Worm (Caenorhabditis elegans) whole organism, dauer: ENCODE results near the gene C46F2.1.

ENCODE experiments used
- unc-62 ChIP-seq: sonication (generic microtip); optimal IDR thresholded peaks from 2 replicates; lab custom pipeline; 2017; ENCODE audit warnings: missing biosample characterization, missing genetic modification reagents, missing genetic modification characterization

The C46F2.1 gene

ce11 chrX:8078899-8079298 lies 1.1 kb downstream of the C46F2.1 start:
- TF ChIP-seq unc-62 (GFP tag; lab: Kevin White, UChicago), result no peak

- no peak for TF ChIP-seq unc-62 (GFP tag; lab: Kevin White, UChicago)
Observed at ce11 chrX:8082703-8083102, 4.9 kb downstream of the C46F2.1 start.

- no peak for TF ChIP-seq unc-62 (GFP tag; lab: Kevin White, UChicago)
Observed at ce11 chrX:8083330-8083729, 5.5 kb downstream of the C46F2.1 start.

ce11 chrX:8083919-8084318 lies 6.1 kb downstream of the C46F2.1 start, which contains the start of gene K07E3.4:
Gene K07E3.4 (minus strand): TSS chrX:8084018.
- no peak for TF ChIP-seq unc-62 (GFP tag; lab: Kevin White, UChicago)

ce11 chrX:8084669-8085068 lies 6.8 kb downstream of the C46F2.1 start:
- TF ChIP-seq unc-62 (GFP tag; lab: Kevin White, UChicago), result no peak

ce11 chrX:8086450-8086724 lies 8.5 kb downstream of the C46F2.1 start, which contains the start of gene dao-3:
Gene dao-3 (minus strand): TSS chrX:8086550.
- TF ChIP-seq unc-62 (GFP tag; lab: Kevin White, UChicago), result no peak

- TF ChIP-seq unc-62 (GFP tag; lab: Kevin White, UChicago), result no peak
Observed at ce11 chrX:8086725-8087641, 9.1 kb downstream of the C46F2.1 start.

ce11 chrX:8088474-8088873 lies 10.6 kb downstream of the C46F2.1 start, which contains the start of gene vem-1:
Gene vem-1 (minus strand): TSS chrX:8088574.
- no peak for TF ChIP-seq unc-62 (GFP tag; lab: Kevin White, UChicago)

DNA sequence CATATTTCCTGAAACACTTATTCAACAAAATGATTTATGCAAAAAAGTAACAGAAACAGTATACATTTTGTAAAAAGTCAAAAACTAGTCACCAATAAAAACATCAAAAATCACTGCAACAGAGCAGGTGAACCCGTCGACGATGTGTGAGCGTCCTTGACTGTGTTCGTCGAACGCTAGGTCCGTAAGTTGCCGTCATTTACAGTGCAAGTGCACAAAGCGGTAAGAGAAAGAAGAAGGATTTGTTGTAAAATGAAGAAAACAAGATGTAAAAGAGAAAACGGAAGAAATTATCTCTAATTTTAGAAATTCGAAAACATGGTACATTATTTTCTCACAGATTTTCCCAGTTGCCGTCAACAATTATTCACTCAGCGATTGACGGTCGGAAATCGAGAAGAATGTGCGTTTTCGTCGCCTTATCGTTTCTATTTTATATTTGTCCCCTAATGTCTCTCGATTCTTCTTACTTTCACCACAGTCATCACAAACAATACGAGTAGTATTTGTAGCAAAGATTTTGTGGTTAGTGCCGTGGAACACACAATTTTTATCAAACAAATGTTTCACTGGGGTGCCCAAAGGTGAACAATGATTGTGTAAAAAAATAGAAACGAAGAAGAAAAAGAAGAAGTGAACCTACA lies 11.5 kb downstream of the C46F2.1 start:
- no peak for TF ChIP-seq unc-62 (GFP tag; lab: Kevin White, UChicago)

ce11 chrX:8089916-8090315 lies 12.1 kb downstream of the C46F2.1 start:
- no peak for TF ChIP-seq unc-62 (GFP tag; lab: Kevin White, UChicago)

- TF ChIP-seq unc-62 (GFP tag; lab: Kevin White, UChicago), result no peak
Observed at ce11 chrX:8098813-8099360, 21.0 kb downstream of the C46F2.1 start, which contains the start of gene catp-5. Gene catp-5 (minus strand): TSS chrX:8098863.

- no peak for TF ChIP-seq unc-62 (GFP tag; lab: Kevin White, UChicago)
Observed at ce11 chrX:8103899-8104298, 26.1 kb downstream of the C46F2.1 start, which contains the start of gene K07E3.2. Gene K07E3.2 (plus strand): TSS chrX:8104298.

ce11 chrX:8107921-8108320 lies 30.1 kb downstream of the C46F2.1 start, which contains the start of gene K07E3.9:
Gene K07E3.9 (plus strand): TSS chrX:8108221.
- TF ChIP-seq unc-62 (GFP tag; lab: Kevin White, UChicago), result no peak

DNA sequence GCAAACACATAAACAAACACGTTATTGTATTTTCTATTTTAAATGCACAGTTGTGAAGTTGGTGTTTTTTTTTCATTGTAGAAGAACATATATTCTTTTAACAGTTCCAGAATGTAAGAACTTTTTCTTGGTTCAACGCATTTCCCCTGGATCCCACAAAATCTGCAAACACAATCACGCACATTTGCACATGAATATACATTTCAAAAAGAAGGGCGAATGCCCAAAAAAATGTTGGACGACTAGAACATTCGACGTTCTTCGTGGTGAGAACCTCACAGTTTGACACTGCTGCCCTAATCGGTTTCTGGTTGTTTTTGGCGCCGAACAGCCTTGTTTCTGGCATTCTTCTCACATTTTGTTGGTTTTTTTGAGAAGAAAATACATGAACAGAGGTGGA lies 31.7 kb downstream of the C46F2.1 start:
- no peak for TF ChIP-seq unc-62 (GFP tag; lab: Kevin White, UChicago)

DNA sequence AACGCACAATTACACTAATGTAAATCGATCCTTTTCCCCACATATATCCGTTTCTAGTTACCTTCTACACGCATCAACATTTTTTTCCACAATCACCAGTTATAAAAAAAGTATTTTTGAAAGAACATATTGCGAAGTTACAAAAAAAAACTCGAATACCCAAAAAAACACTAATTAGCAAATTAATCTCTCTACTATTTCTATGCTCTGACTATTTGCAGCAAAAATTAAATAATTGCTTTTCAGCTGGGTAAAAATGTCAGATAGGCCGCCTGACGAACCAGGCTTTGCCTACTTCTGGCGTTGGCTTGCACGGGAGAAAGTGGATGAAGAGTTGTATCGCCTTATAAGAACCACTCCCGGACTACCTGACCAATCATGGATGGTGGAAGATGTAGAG lies 32.3 kb downstream of the C46F2.1 start, which contains the start of gene K07E3.1:
K07E3.1 (plus strand) TSS at position 247 of the 400 bp plus-strand sequence.
- no peak for TF ChIP-seq unc-62 (GFP tag; lab: Kevin White, UChicago)

ce11 chrX:8116157-8116556 lies 38.3 kb downstream of the C46F2.1 start, which contains the start of gene hlh-8:
Gene hlh-8 (plus strand): TSS chrX:8116457.
- no peak for TF ChIP-seq unc-62 (GFP tag; lab: Kevin White, UChicago)
